Worm (Caenorhabditis elegans) whole organism, L1 larva: ENCODE data around the gene F48B9.8.

Experiments used
- blmp-1 ChIP-seq: fragments of 150-350 bp; optimal IDR thresholded peaks from 2 replicates; lab custom pipeline; 2014; ENCODE audit warnings: missing biosample characterization, missing genetic modification characterization
- dsc-1 ChIP-seq: sonication (generic microtip); optimal IDR thresholded peaks from 2 replicates; lab custom pipeline; 2016; ENCODE audit warnings: mild to moderate bottlenecking, missing genetic modification characterization, missing compliant biosample characterization
- efl-1 ChIP-seq, 4 experiments: fragments of 150-350 bp; optimal IDR thresholded peaks in 3 of 4; peaks in 1 of 4; 1 replicate in 1 of 4; 2 replicates in 3 of 4; lab custom pipeline; 2014; ENCODE audit warnings: missing biosample characterization in 2 of 4, missing genetic modification characterization in 2 of 4, missing genetic modification reagents in 2 of 4
- elt-2 ChIP-seq: sonication (generic microtip); optimal IDR thresholded peaks from 2 replicates; lab custom pipeline; 2016; ENCODE audit warnings: missing genetic modification characterization, mild to moderate bottlenecking, inconsistent platforms, missing compliant biosample characterization, missing genetic modification reagents
- elt-3 ChIP-seq, 6 experiments: fragments of 150-350 bp in 1 of 6; sonication (generic microtip); optimal IDR thresholded peaks; 2 replicates each; lab custom pipeline; 2017 to 2018; ENCODE audit warnings: missing biosample characterization in 6 of 6, missing genetic modification characterization in 6 of 6, inconsistent platforms in 1 of 6
- fkh-10 ChIP-seq: sonication (generic microtip); optimal IDR thresholded peaks from 2 replicates; lab custom pipeline; 2017; ENCODE audit warnings: missing biosample characterization, missing genetic modification reagents, missing genetic modification characterization
- fkh-4 ChIP-seq: sonication (generic microtip); optimal IDR thresholded peaks from 2 replicates; lab custom pipeline; 2016; ENCODE audit warnings: missing compliant biosample characterization, missing genetic modification characterization, borderline replicate concordance
- grh-1 ChIP-seq: fragments of 200-800 bp; sonication (Bioruptor generic); IDR thresholded peaks from 2 replicates; pipeline ENCODE4 v1.3.6; 2022; ENCODE audit warnings: missing genetic modification reagents, missing genetic modification characterization, missing compliant biosample characterization
- hlh-17 ChIP-seq: fragments of 200-800 bp; sonication (Bioruptor generic); optimal IDR thresholded peaks from 2 replicates; lab custom pipeline; 2018; ENCODE audit warnings: missing genetic modification characterization, mild to moderate bottlenecking, missing compliant biosample characterization, moderate library complexity, borderline replicate concordance
- hlh-4 ChIP-seq: sonication (generic microtip); optimal IDR thresholded peaks from 2 replicates; lab custom pipeline; 2016; ENCODE audit warnings: mild to moderate bottlenecking, missing genetic modification characterization, missing compliant biosample characterization
- irx-1 ChIP-seq: sonication (generic microtip); optimal IDR thresholded peaks from 2 replicates; lab custom pipeline; 2016; ENCODE audit warnings: missing genetic modification characterization, missing compliant biosample characterization
- isw-1 ChIP-seq: fragments of 200-800 bp; sonication (Bioruptor generic); IDR thresholded peaks from 2 replicates; pipeline ENCODE4 v1.3.6; 2022; ENCODE audit warnings: missing genetic modification characterization, missing compliant biosample characterization
- jun-1 ChIP-seq: fragments of 150-350 bp; optimal IDR thresholded peaks from 2 replicates; lab custom pipeline; 2014; ENCODE audit warnings: missing biosample characterization, missing genetic modification reagents, missing genetic modification characterization
- lin-14 ChIP-seq: fragments of 200-800 bp; sonication (Bioruptor generic); optimal IDR thresholded peaks from 2 replicates; lab custom pipeline; 2018; ENCODE audit warnings: mild to moderate bottlenecking, missing genetic modification characterization, moderate library complexity, missing compliant biosample characterization
- lin-35 ChIP-seq, 2 experiments: fragments of 150-350 bp; optimal IDR thresholded peaks; 2 replicates each; lab custom pipeline; 2014; ENCODE audit warnings: missing biosample characterization in 2 of 2, missing genetic modification characterization in 2 of 2, missing genetic modification reagents in 2 of 2
- lir-3 ChIP-seq: sonication (generic microtip); optimal IDR thresholded peaks from 2 replicates; lab custom pipeline; 2016; ENCODE audit warnings: mild to moderate bottlenecking, missing genetic modification characterization, moderate library complexity, missing compliant biosample characterization; ENCODE audit not compliant: poor library complexity
- lsy-2 ChIP-seq, 2 experiments: fragments of 150-350 bp; optimal IDR thresholded peaks; 2 replicates each; lab custom pipeline; 2014; ENCODE audit warnings: missing biosample characterization in 2 of 2, missing genetic modification characterization in 2 of 2
- mab-9 ChIP-seq: fragments of 200-800 bp; sonication (Bioruptor generic); IDR thresholded peaks from 2 replicates; pipeline ENCODE4 v1.3.6; 2022; ENCODE audit warnings: missing genetic modification reagents, missing genetic modification characterization, missing compliant biosample characterization
- mep-1 ChIP-seq: fragments of 150-350 bp; optimal IDR thresholded peaks from 2 replicates; lab custom pipeline; 2014; ENCODE audit warnings: missing biosample characterization, missing genetic modification characterization
- nhr-12 ChIP-seq: sonication (generic microtip); optimal IDR thresholded peaks from 2 replicates; lab custom pipeline; 2017; ENCODE audit warnings: missing biosample characterization, missing genetic modification characterization
- nhr-19 ChIP-seq: fragments of 200-800 bp; sonication (Bioruptor generic); conservative IDR thresholded peaks from 2 replicates; pipeline ENCODE4 v1.3.6; 2022; ENCODE audit warnings: missing genetic modification characterization, missing compliant biosample characterization
- nhr-28 ChIP-seq: fragments of 150-350 bp; optimal IDR thresholded peaks from 2 replicates; lab custom pipeline; 2014; ENCODE audit warnings: missing biosample characterization, missing genetic modification characterization
- nhr-71 ChIP-seq: sonication (generic microtip); optimal IDR thresholded peaks from 2 replicates; lab custom pipeline; 2016; ENCODE audit warnings: mild to moderate bottlenecking, missing genetic modification characterization, moderate library complexity, missing compliant biosample characterization
- nhr-84 ChIP-seq: sonication (generic microtip); optimal IDR thresholded peaks from 2 replicates; lab custom pipeline; 2017; ENCODE audit warnings: missing biosample characterization, missing genetic modification characterization
- nhr-85 ChIP-seq: sonication (generic microtip); peaks from one replicate; lab custom pipeline; 2016; ENCODE audit warnings: missing genetic modification characterization, inconsistent platforms, missing compliant biosample characterization
- pag-3 ChIP-seq: sonication (generic microtip); optimal IDR thresholded peaks from 2 replicates; lab custom pipeline; 2017; ENCODE audit warnings: missing genetic modification characterization, mild to moderate bottlenecking, missing compliant biosample characterization, antibody characterized with exemption, borderline replicate concordance; ENCODE audit not compliant: insufficient read depth
- rnt-1 ChIP-seq: sonication (generic microtip); optimal IDR thresholded peaks from 2 replicates; lab custom pipeline; 2016; ENCODE audit warnings: mild to moderate bottlenecking, missing genetic modification characterization, moderate library complexity, missing compliant biosample characterization
- skn-1 ChIP-seq: fragments of 150-350 bp; optimal IDR thresholded peaks from 2 replicates; lab custom pipeline; 2014; ENCODE audit warnings: missing biosample characterization, missing genetic modification characterization
- sox-4 ChIP-seq: sonication (generic microtip); optimal IDR thresholded peaks from 2 replicates; lab custom pipeline; 2016; ENCODE audit warnings: missing genetic modification characterization, missing compliant biosample characterization
- swsn-7 ChIP-seq: sonication (generic microtip); optimal IDR thresholded peaks from 2 replicates; lab custom pipeline; 2016; ENCODE audit warnings: missing genetic modification characterization, missing compliant biosample characterization
- unc-130 ChIP-seq: fragments of 150-350 bp; optimal IDR thresholded peaks from 2 replicates; lab custom pipeline; 2017; ENCODE audit warnings: missing biosample characterization, missing genetic modification characterization, inconsistent platforms
- unc-30 ChIP-seq: sonication (generic microtip); optimal IDR thresholded peaks from 2 replicates; lab custom pipeline; 2017; ENCODE audit warnings: missing biosample characterization, missing genetic modification characterization
- unc-62 ChIP-seq: fragments of 150-350 bp; optimal IDR thresholded peaks from 2 replicates; lab custom pipeline; 2014; ENCODE audit warnings: missing biosample characterization, missing genetic modification reagents, missing genetic modification characterization
- unc-98 ChIP-seq: fragments of 200-800 bp; sonication (Bioruptor generic); IDR thresholded peaks from 2 replicates; pipeline ENCODE4 v1.3.6; 2022; ENCODE audit warnings: missing genetic modification characterization, missing compliant biosample characterization
- xbp-1 ChIP-seq: sonication (generic microtip); optimal IDR thresholded peaks from 2 replicates; lab custom pipeline; 2016; ENCODE audit warnings: missing genetic modification characterization, missing compliant biosample characterization

Gene F48B9.8

DNA sequence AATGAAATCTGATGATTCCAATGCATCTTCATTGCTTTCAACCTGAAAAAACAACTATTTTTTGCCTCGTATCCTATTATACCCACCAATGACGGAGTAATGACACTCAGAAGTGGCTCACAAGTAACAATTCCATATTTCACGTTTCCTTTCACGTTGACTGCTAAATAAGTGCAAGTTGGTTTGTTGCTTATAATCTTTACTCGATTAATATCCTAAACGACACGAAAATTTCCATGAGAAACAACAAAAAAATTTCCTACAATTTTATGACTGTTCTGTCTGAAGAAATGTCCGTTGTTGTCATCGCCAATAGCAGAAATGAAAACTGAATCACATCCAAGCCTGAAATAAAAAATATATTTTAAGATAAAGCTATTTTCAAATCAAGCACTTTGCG lies 21.2 kb upstream of the F48B9.8 start:
- TF ChIP-seq grh-1, result no peak
- TF ChIP-seq nhr-19 (GFP tag; lab: Robert Waterston, UW), result no peak
- no peak for TF ChIP-seq efl-1 (optimal IDR thresholded peaks at IDR 0.05; lab: Kevin White, UChicago)
- TF ChIP-seq efl-1 (GFP tag; optimal IDR thresholded peaks at IDR 0.05 in 1 of 2; lab: Kevin White, UChicago), result peak in 1 of 2 experiments; percentile 91
- TF ChIP-seq elt-3 (tag; optimal IDR thresholded peaks at IDR 0.05; lab: Kevin White, UChicago), result no peak

DNA sequence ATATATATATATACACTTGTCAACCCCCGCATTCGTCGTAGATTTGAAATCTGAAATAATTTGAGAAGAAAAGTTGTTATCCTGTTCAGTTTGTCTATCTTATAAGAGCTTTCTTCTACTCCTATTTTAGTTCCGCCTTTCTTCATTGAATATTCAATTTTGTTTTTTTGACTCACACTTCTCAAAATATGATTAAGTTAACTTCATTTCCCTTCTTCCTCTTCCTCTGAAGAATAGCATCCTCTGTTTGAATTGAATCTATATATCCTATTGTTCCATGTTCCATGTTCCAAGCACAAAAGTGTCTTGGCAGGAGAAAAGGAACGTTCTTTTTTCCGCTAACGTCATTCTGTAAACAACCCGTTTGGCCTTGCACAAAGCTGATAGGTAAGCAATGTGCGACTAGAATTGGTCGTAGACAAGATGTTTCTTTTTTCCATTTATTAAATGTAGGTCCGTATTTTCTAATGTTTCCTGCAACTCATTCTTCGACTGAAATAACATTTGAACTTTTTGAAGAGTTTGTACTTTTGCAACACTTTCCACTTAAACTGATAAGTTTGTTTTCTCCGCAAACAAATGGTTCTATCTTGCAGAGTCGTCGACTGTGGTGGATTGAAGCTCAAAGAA lies 15.8 kb upstream of the F48B9.8 start, which contains the start of gene gap-1:
TSS of gene gap-1 (plus strand) at position 580 of the 630 bp plus-strand sequence.
- TF ChIP-seq blmp-1 (tag; lab: Kevin White, UChicago) (no peak), fkh-10 (peak; percentile 77), lin-14 (GFP tag; lab: Kevin White, UChicago) (peak; percentile 25), fkh-4 (tag; lab: Kevin White, UChicago) (no peak), lir-3 (tag; lab: Kevin White, UChicago) (no peak), mep-1 (tag; lab: Kevin White, UChicago) (no peak), isw-1 (GFP tag; lab: Robert Waterston, UW) (no peak), hlh-17 (GFP tag; lab: Kevin White, UChicago) (no peak), efl-1 (optimal IDR thresholded peaks at IDR 0.05; lab: Kevin White, UChicago) (no peak), efl-1 (GFP tag; optimal IDR thresholded peaks at IDR 0.05 in 1 of 2; lab: Kevin White, UChicago) (peak in 1 of 2 experiments; percentile 76), skn-1 (tag; lab: Kevin White, UChicago) (no peak)
- TF ChIP-seq, all 84 proteins: peak for 3

DNA sequence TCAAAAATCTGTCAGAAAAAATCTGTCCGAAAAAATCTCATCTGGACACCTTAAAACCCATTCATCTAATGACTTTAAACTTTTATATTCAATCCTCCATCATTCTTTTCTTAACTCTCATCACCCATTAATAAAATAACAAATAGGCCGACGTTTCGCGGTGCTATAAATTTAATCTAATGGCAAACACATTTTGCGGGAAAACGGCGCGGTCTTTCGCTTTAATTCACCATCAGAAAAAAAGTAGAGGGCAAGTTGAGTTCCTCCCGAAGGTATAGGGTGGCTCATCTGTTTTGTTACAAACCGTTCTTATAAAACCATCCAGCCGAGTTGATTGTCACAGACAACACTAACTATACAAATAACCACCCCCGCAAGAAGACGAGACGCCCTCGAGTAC lies 14.5 kb upstream of the F48B9.8 start:
- no peak for TF ChIP-seq hlh-4
- TF ChIP-seq nhr-12 (tag; lab: Kevin White, UChicago), result no peak
- TF ChIP-seq pag-3 (tag; lab: Kevin White, UChicago), result no peak
- TF ChIP-seq fkh-4 (tag; lab: Kevin White, UChicago), result peak; percentile 25
- TF ChIP-seq irx-1, result no peak
- peak; percentile 64 for TF ChIP-seq dsc-1 (tag; lab: Kevin White, UChicago)
- no peak for TF ChIP-seq unc-130 (tag; lab: Kevin White, UChicago)
- TF ChIP-seq efl-1 (optimal IDR thresholded peaks at IDR 0.05; lab: Kevin White, UChicago), result no peak
- TF ChIP-seq efl-1 (GFP tag; optimal IDR thresholded peaks at IDR 0.05 in 1 of 2; lab: Kevin White, UChicago), result peak in 1 of 2 experiments; percentile 85
- no peak for TF ChIP-seq nhr-19 (GFP tag; lab: Robert Waterston, UW)
- TF ChIP-seq, all 84 proteins: peak for 3

DNA sequence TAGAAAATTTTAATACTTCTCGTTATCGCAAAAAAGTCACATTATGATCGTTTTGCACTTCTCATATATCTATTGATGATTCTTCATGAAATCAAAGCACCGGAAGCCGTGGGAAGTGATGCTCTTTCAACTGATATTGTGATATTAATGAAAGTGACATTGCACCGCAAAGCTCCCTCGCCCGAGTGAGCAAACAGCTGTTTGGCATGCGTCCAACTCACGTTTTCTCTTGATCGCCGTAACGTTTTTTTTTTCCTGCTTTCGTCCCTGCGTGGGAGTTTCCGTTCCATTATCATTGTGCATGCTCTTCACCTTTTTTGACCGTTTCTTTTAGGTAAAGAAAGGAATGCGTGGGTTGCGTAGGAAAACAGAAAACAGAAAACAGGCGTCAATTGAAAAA lies 12.7 kb upstream of the F48B9.8 start:
- TF ChIP-seq nhr-71 (tag; lab: Kevin White, UChicago) (peak; percentile 6), jun-1 (no peak), lin-14 (GFP tag; lab: Kevin White, UChicago) (peak; percentile 63), mab-9 (no peak), rnt-1 (peak; percentile 48), elt-3 (tag; optimal IDR thresholded peaks at IDR 0.05; lab: Kevin White, UChicago) (no peak), skn-1 (tag; lab: Kevin White, UChicago) (no peak)

DNA sequence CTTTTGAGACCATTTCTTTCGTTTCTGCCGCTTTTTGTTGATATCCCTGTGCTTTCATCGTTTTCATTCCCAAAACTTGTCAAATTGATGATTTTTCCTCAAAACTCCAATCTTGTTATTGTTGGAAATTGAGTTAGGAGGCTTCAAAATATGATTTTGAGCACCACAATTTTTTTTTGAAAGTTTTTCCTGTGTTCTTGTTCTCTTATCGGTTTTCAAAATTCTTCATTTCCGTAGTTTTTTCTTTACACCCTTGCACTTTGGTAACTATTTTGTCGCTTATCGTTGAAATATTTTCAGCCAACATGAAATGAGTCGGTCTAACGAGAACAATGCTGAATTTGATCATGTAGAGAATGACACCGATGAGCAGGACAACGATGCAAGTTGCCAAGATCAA lies 4.4 kb upstream of the F48B9.8 start, which contains the start of gene F48B9.1:
TSS of gene F48B9.1 (plus strand) at position 301 of the 400 bp plus-strand sequence.
- TF ChIP-seq unc-98 (GFP tag; lab: Robert Waterston, UW), result no peak
- TF ChIP-seq xbp-1, result no peak
- TF ChIP-seq nhr-84 (tag; lab: Kevin White, UChicago), result no peak
- TF ChIP-seq efl-1 (optimal IDR thresholded peaks at IDR 0.05; lab: Kevin White, UChicago), result no peak
- peak in 1 of 2 experiments; percentile 72 for TF ChIP-seq efl-1 (GFP tag; optimal IDR thresholded peaks at IDR 0.05 in 1 of 2; lab: Kevin White, UChicago)
- no peak for TF ChIP-seq hlh-17 (GFP tag; lab: Kevin White, UChicago)
- no peak for TF ChIP-seq elt-3 (tag; optimal IDR thresholded peaks at IDR 0.05; lab: Kevin White, UChicago)

DNA sequence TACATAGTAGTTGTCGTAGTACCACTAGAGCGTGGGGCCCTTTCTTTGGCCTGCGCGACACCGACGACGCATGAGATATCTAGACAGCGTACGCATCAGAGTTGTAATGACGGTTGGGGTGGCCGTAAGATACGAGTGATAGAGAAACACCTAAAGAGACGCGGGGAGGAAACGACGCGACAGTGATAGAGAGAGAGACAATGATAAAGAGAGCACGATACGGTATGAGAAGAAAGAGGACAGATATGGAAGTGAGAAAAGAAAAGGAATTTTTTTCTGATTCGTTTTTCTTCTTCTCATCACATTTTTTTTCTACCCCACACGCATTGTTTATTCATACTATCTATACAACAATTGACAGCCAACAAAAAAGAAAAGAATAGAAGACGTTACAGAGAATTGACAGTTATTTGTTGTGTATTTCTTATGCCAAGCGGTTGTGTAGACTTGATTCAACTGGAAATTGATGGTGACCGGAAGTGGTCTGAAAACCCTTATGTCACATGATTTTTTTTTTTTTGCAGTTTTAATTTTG lies 2.3 kb upstream of the F48B9.8 start:
- TF ChIP-seq unc-62 (GFP tag; lab: Kevin White, UChicago) (no peak), elt-3 (tag; optimal IDR thresholded peaks at IDR 0.05; lab: Kevin White, UChicago) (peak in 1 of 6 experiments; percentile 46), blmp-1 (tag; lab: Kevin White, UChicago) (peak; percentile 63), unc-30 (no peak), elt-2 (tag; lab: Kevin White, UChicago) (peak; percentile 47), skn-1 (tag; lab: Kevin White, UChicago) (peak; percentile 22), nhr-85 (tag; lab: Kevin White, UChicago) (peak; percentile 73), sox-4 (tag; lab: Kevin White, UChicago) (no peak), swsn-7 (no peak), nhr-28 (no peak), lin-14 (GFP tag; lab: Kevin White, UChicago) (peak; percentile 8), lin-35 (GFP tag; optimal IDR thresholded peaks at IDR 0.05; lab: Kevin White, UChicago) (peak in 1 of 2 experiments; percentile 4), lsy-2 (tag; optimal IDR thresholded peaks at IDR 0.05; lab: Kevin White, UChicago) (peak in 1 of 2 experiments; percentile 34)
